Fruit fly (Drosophila melanogaster) whole organism, embryonic: Measurements from ENCODE around the gene CSN1b.

ENCODE experiments used
- ATbp ChIP-seq: fragments of 200-800 bp; sonication (Bioruptor generic); optimal IDR thresholded peaks from 2 replicates; lab custom pipeline; 2017; ENCODE audit warnings: missing biosample characterization, mild to moderate bottlenecking, missing genetic modification characterization, missing genetic modification reagents
- Atf-2 ChIP-seq: fragments of 200-800 bp; sonication (Bioruptor generic); optimal IDR thresholded peaks from 2 replicates; lab custom pipeline; 2016; ENCODE audit warnings: missing biosample characterization, missing genetic modification characterization
- CG10209 ChIP-seq: fragments of 200-800 bp; sonication (Bioruptor generic); optimal IDR thresholded peaks from 3 replicates; lab custom pipeline; 2017; ENCODE audit warnings: missing biosample characterization, mild to moderate bottlenecking, missing genetic modification characterization, missing genetic modification reagents
- CG12219 ChIP-seq: fragments of 200-800 bp; sonication (Bioruptor generic); optimal IDR thresholded peaks from 3 replicates; lab custom pipeline; 2018; ENCODE audit warnings: missing biosample characterization, mild to moderate bottlenecking, missing genetic modification characterization
- CG12299 ChIP-seq: fragments of 200-800 bp; sonication (Bioruptor generic); optimal IDR thresholded peaks from 2 replicates; lab custom pipeline; 2018; ENCODE audit warnings: missing biosample characterization, mild to moderate bottlenecking, missing genetic modification characterization
- CG1233 ChIP-seq: fragments of 200-800 bp; sonication (Bioruptor generic); optimal IDR thresholded peaks from 4 replicates; lab custom pipeline; 2018; ENCODE audit warnings: missing biosample characterization, mild to moderate bottlenecking, missing genetic modification characterization
- CG13287 ChIP-seq: fragments of 200-800 bp; sonication (Bioruptor generic); IDR thresholded peaks from 2 replicates; pipeline ENCODE4 v1.3.6; 2022; ENCODE audit warnings: missing biosample characterization, missing genetic modification characterization; ENCODE audit not compliant: partially characterized antibody
- CG15269 ChIP-seq: fragments of 200-800 bp; sonication (Bioruptor generic); optimal IDR thresholded peaks from 2 replicates; lab custom pipeline; 2018; ENCODE audit warnings: missing biosample characterization, mild to moderate bottlenecking, missing genetic modification characterization, moderate library complexity
- CG17612 ChIP-seq: fragments of 200-800 bp; sonication (Bioruptor generic); IDR thresholded peaks from 2 replicates; pipeline ENCODE4 v1.3.6; 2022; ENCODE audit warnings: missing biosample characterization, missing genetic modification characterization
- CG1792 ChIP-seq: fragments of 200-800 bp; sonication (Bioruptor generic); optimal IDR thresholded peaks from 2 replicates; lab custom pipeline; 2016; ENCODE audit warnings: missing biosample characterization, missing genetic modification characterization
- CG30020 ChIP-seq: fragments of 200-800 bp; optimal IDR thresholded peaks from 2 replicates; lab custom pipeline; 2019; ENCODE audit warnings: missing biosample characterization, mild to moderate bottlenecking, missing genetic modification characterization, moderate library complexity
- CG5245 ChIP-seq: fragments of 200-800 bp; sonication (Bioruptor generic); optimal IDR thresholded peaks from 3 replicates; lab custom pipeline; 2016; ENCODE audit warnings: missing biosample characterization, missing genetic modification characterization
- CG6689 ChIP-seq: fragments of 200-800 bp; sonication (Bioruptor generic); IDR thresholded peaks from 2 replicates; pipeline ENCODE4 v1.3.6; 2022; ENCODE audit warnings: missing biosample characterization, missing genetic modification characterization
- CG7745 ChIP-seq: fragments of 200-800 bp; sonication (Bioruptor generic); optimal IDR thresholded peaks from 2 replicates; lab custom pipeline; 2018; ENCODE audit warnings: missing biosample characterization, mild to moderate bottlenecking, missing genetic modification characterization, moderate library complexity
- D ChIP-seq, 2 experiments: fragments of 200-800 bp in 1 of 2; fragments of >200 bp in 1 of 2; sonication (Bioruptor generic) in 1 of 2; optimal IDR thresholded peaks; 2 replicates in 1 of 2; 3 replicates in 1 of 2; lab custom pipeline; 2017; ENCODE audit warnings: mild to moderate bottlenecking in 1 of 2, missing biosample characterization in 1 of 2, missing genetic modification characterization in 1 of 2, missing genetic modification reagents in 1 of 2
- Dip2 ChIP-seq: fragments of 200-800 bp; sonication (Bioruptor generic); IDR thresholded peaks from 2 replicates; pipeline ENCODE4 v1.3.6; 2022; ENCODE audit warnings: missing biosample characterization, missing genetic modification characterization
- Elba2 ChIP-seq: fragments of 200-800 bp; sonication (Bioruptor generic); optimal IDR thresholded peaks from 3 replicates; lab custom pipeline; 2016; ENCODE audit warnings: missing biosample characterization, missing genetic modification characterization
- Hmx ChIP-seq: fragments of 200-800 bp; sonication (Bioruptor generic); optimal IDR thresholded peaks from 2 replicates; lab custom pipeline; 2016; ENCODE audit warnings: missing biosample characterization, missing genetic modification characterization
- Hr51 ChIP-seq, 2 experiments: fragments of 200-800 bp; sonication (Bioruptor generic); optimal IDR thresholded peaks; 2 replicates in 1 of 2; 3 replicates in 1 of 2; lab custom pipeline; 2016 to 2018; ENCODE audit warnings: missing biosample characterization in 2 of 2, missing genetic modification characterization in 2 of 2, mild to moderate bottlenecking in 1 of 2, moderate library complexity in 1 of 2
- MESR4 ChIP-seq: fragments of 200-800 bp; sonication (Bioruptor generic); optimal IDR thresholded peaks from 2 replicates; lab custom pipeline; 2018; ENCODE audit warnings: missing biosample characterization, mild to moderate bottlenecking, missing genetic modification characterization, moderate library complexity
- Mes4 ChIP-seq: fragments of 200-800 bp; sonication (Bioruptor generic); optimal IDR thresholded peaks from 2 replicates; lab custom pipeline; 2016; ENCODE audit warnings: missing biosample characterization, missing genetic modification characterization
- NC2β ChIP-seq: fragments of 200-800 bp; sonication (Bioruptor generic); optimal IDR thresholded peaks from 2 replicates; lab custom pipeline; 2016; ENCODE audit warnings: missing biosample characterization, missing genetic modification characterization
- Pdp1 ChIP-seq, 2 experiments: fragments of 200-800 bp; sonication (Bioruptor generic); optimal IDR thresholded peaks; 3 replicates each; lab custom pipeline; 2016; ENCODE audit warnings: missing biosample characterization in 2 of 2, missing genetic modification characterization in 2 of 2, mild to moderate bottlenecking in 1 of 2, moderate library complexity in 1 of 2
- Usf ChIP-seq: fragments of 200-800 bp; sonication (Bioruptor generic); optimal IDR thresholded peaks from 2 replicates; lab custom pipeline; 2017; ENCODE audit warnings: missing genotype, missing biosample characterization, missing genetic modification characterization
- Vsx1 ChIP-seq: fragments of 200-800 bp; sonication (Bioruptor generic); optimal IDR thresholded peaks from 2 replicates; lab custom pipeline; 2017; ENCODE audit warnings: missing biosample characterization, mild to moderate bottlenecking, missing genetic modification characterization, missing genetic modification reagents
- Xrp1 ChIP-seq: fragments of 200-800 bp; sonication (Bioruptor generic); IDR thresholded peaks from 2 replicates; pipeline ENCODE4 v1.3.6; 2022; ENCODE audit warnings: missing biosample characterization, missing genetic modification characterization
- caup ChIP-seq: fragments of 200-800 bp; sonication (Bioruptor generic); optimal IDR thresholded peaks from 3 replicates; lab custom pipeline; 2017; ENCODE audit warnings: missing biosample characterization, mild to moderate bottlenecking, missing genetic modification characterization, moderate library complexity; ENCODE audit not compliant: severe bottlenecking
- crol ChIP-seq: fragments of 200-800 bp; sonication (Bioruptor generic); IDR thresholded peaks from 2 replicates; pipeline ENCODE4 v1.3.6; 2022; ENCODE audit warnings: missing biosample characterization, missing genetic modification characterization
- crp ChIP-seq, 2 experiments: fragments of 200-800 bp; sonication (Bioruptor generic); optimal IDR thresholded peaks; 2 replicates in 1 of 2; 3 replicates in 1 of 2; lab custom pipeline; 2017; ENCODE audit warnings: missing biosample characterization in 2 of 2, missing genetic modification characterization in 2 of 2, mild to moderate bottlenecking in 1 of 2, moderate library complexity in 1 of 2
- dimm ChIP-seq: fragments of 200-800 bp; sonication (Bioruptor generic); IDR thresholded peaks from 2 replicates; pipeline ENCODE4 v1.3.6; 2022; ENCODE audit warnings: missing biosample characterization, missing genetic modification characterization
- dmrt11E ChIP-seq: fragments of 200-800 bp; sonication (Bioruptor generic); optimal IDR thresholded peaks from 3 replicates; lab custom pipeline; 2018; ENCODE audit warnings: missing biosample characterization, mild to moderate bottlenecking, missing genetic modification characterization, moderate library complexity
- ewg ChIP-seq: fragments of 200-800 bp; sonication (Bioruptor generic); optimal IDR thresholded peaks from 3 replicates; lab custom pipeline; 2017; ENCODE audit warnings: mild to moderate bottlenecking, missing biosample characterization, missing genetic modification reagents, missing genetic modification characterization
- exex ChIP-seq: fragments of 200-800 bp; sonication (Bioruptor generic); optimal IDR thresholded peaks from 4 replicates; lab custom pipeline; 2018; ENCODE audit warnings: missing biosample characterization, mild to moderate bottlenecking, missing genetic modification characterization, moderate library complexity
- fd64A ChIP-seq: fragments of 200-800 bp; sonication (Bioruptor generic); optimal IDR thresholded peaks from 3 replicates; lab custom pipeline; 2018; ENCODE audit warnings: missing biosample characterization, mild to moderate bottlenecking, missing genetic modification characterization
- gce ChIP-seq: fragments of 200-800 bp; sonication (Bioruptor generic); IDR thresholded peaks from 3 replicates; pipeline ENCODE4 v1.3.6; 2022; ENCODE audit warnings: missing biosample characterization, missing genetic modification characterization
- gcm2 ChIP-seq: fragments of 200-800 bp; sonication (Bioruptor generic); optimal IDR thresholded peaks from 2 replicates; lab custom pipeline; 2016; ENCODE audit warnings: missing biosample characterization, missing genetic modification characterization
- gem ChIP-seq: fragments of 200-800 bp; sonication (Bioruptor generic); optimal IDR thresholded peaks from 2 replicates; lab custom pipeline; 2019; ENCODE audit warnings: missing biosample characterization, mild to moderate bottlenecking, missing genetic modification characterization, moderate library complexity
- kah ChIP-seq: fragments of 200-800 bp; sonication (Bioruptor generic); optimal IDR thresholded peaks from 2 replicates; lab custom pipeline; 2018; ENCODE audit warnings: missing biosample characterization, mild to moderate bottlenecking, missing genetic modification characterization
- kni ChIP-seq: fragments of 200-800 bp; sonication (Bioruptor generic); optimal IDR thresholded peaks from 3 replicates; lab custom pipeline; 2017; ENCODE audit warnings: mild to moderate bottlenecking, missing biosample characterization, missing genetic modification reagents, missing genetic modification characterization
- lov ChIP-seq, 2 experiments: fragments of 200-800 bp in 1 of 2; fragments of >200 bp in 1 of 2; sonication (Bioruptor generic) in 1 of 2; IDR thresholded peaks in 1 of 2; optimal IDR thresholded peaks in 1 of 2; 2 replicates in 1 of 2; 3 replicates in 1 of 2; pipeline versions ENCODE4 v1.3.6 to Lab custom; 2017 to 2022; ENCODE audit warnings: missing biosample characterization in 1 of 2, missing genetic modification characterization in 1 of 2
- p53 ChIP-seq: fragments of 200-800 bp; sonication (Bioruptor generic); optimal IDR thresholded peaks from 2 replicates; lab custom pipeline; 2016; ENCODE audit warnings: missing biosample characterization, missing genetic modification characterization
- pb ChIP-seq: fragments of 200-800 bp; sonication (Bioruptor generic); optimal IDR thresholded peaks from 3 replicates; lab custom pipeline; 2016; ENCODE audit warnings: missing biosample characterization, missing genetic modification characterization
- pros ChIP-seq: fragments of 200-800 bp; sonication (Bioruptor generic); optimal IDR thresholded peaks from 3 replicates; lab custom pipeline; 2019; ENCODE audit warnings: missing biosample characterization, mild to moderate bottlenecking, missing genetic modification characterization, moderate library complexity
- sens-2 ChIP-seq: fragments of 200-800 bp; sonication (Bioruptor generic); IDR thresholded peaks from 2 replicates; pipeline ENCODE4 v1.3.6; 2022; ENCODE audit warnings: missing biosample characterization, missing genetic modification characterization
- ssp ChIP-seq: fragments of 200-800 bp; sonication (Bioruptor generic); IDR thresholded peaks from 2 replicates; pipeline ENCODE4 v1.3.6; 2022; ENCODE audit warnings: missing biosample characterization, missing genetic modification characterization
- tup ChIP-seq: fragments of 200-800 bp; sonication (Bioruptor generic); optimal IDR thresholded peaks from 2 replicates; lab custom pipeline; 2016; ENCODE audit warnings: missing biosample characterization, mild to moderate bottlenecking, missing genetic modification characterization, moderate library complexity
- vfl ChIP-seq: fragments of 200-800 bp; sonication (Bioruptor generic); optimal IDR thresholded peaks from 2 replicates; lab custom pipeline; 2016; ENCODE audit warnings: missing biosample characterization, missing genetic modification characterization
- zfh1 ChIP-seq: fragments of 200-800 bp; sonication (Bioruptor generic); IDR thresholded peaks from 3 replicates; pipeline ENCODE4 v1.3.6; 2022; ENCODE audit warnings: missing biosample characterization, missing genetic modification characterization

Gene CSN1b

dm6 chr3L:18898770-18899278, 5.9 kb downstream of the CSN1b start, which contains the start of gene RpL26 (continued):
- peak; percentile 48 for TF ChIP-seq CG1233 (GFP tag; lab: Kevin White, UChicago)
- TF ChIP-seq ssp (GFP tag; lab: Robert Waterston, UW): peak; percentile 68
- peak; percentile 76 for TF ChIP-seq CG6689 (GFP tag; lab: Robert Waterston, UW)
- peak; percentile 24 for TF ChIP-seq gcm2
- TF ChIP-seq kni: no peak
- TF ChIP-seq crol (GFP tag; lab: Robert Waterston, UW): no peak
- peak; percentile 67 for TF ChIP-seq caup (GFP tag; lab: Kevin White, UChicago)
- TF ChIP-seq gem (tag; lab: Kevin White, UChicago): peak; percentile 80
- no peak for TF ChIP-seq ATbp (GFP tag; lab: Kevin White, UChicago)
- peak; percentile 17 for TF ChIP-seq tup
- TF ChIP-seq Hmx (GFP tag; lab: Kevin White, UChicago): peak; percentile 53
- peak; percentile 96 for TF ChIP-seq Mes4 (GFP tag; lab: Kevin White, UChicago)
- peak; percentile 71 for TF ChIP-seq Elba2 (GFP tag; lab: Kevin White, UChicago)
- peak; percentile 53 for TF ChIP-seq CG1792 (GFP tag; lab: Kevin White, UChicago)
- peak; percentile 28 for TF ChIP-seq kah (GFP tag; lab: Kevin White, UChicago)
- TF ChIP-seq MESR4: peak; percentile 96
- peak; percentile 73 for TF ChIP-seq Atf-2 (GFP tag; lab: Kevin White, UChicago)
- no peak for TF ChIP-seq Vsx1 (GFP tag; lab: Kevin White, UChicago)
- peak; percentile 45 for TF ChIP-seq exex (tag; lab: Kevin White, UChicago)
- TF ChIP-seq CG7745 (tag; lab: Kevin White, UChicago): no peak
- TF ChIP-seq gce: no peak; the same call in 2 of the 3 replicates
- TF ChIP-seq Hr51 (GFP tag; optimal IDR thresholded peaks at IDR 0.05; lab: Kevin White, UChicago): peak; percentile 74 to 78
- peak; percentile 71 for TF ChIP-seq CG12299 (tag; lab: Kevin White, UChicago)
- peak; percentile 41 for TF ChIP-seq fd64A
- TF ChIP-seq D (optimal IDR thresholded peaks at IDR 0.05; lab: Kevin White, UChicago): peak; percentile 52
- peak; percentile 17 for TF ChIP-seq D (GFP tag; optimal IDR thresholded peaks at IDR 0.05; lab: Kevin White, UChicago)
- TF ChIP-seq NC2β (GFP tag; lab: Kevin White, UChicago): peak; percentile 99
- TF ChIP-seq CG30020: peak; percentile 77
- peak; percentile 78 for TF ChIP-seq vfl
- TF ChIP-seq CG15269 (tag; lab: Kevin White, UChicago): no peak
- TF ChIP-seq CG5245 (GFP tag; lab: Kevin White, UChicago): peak; percentile 11
- peak; percentile 44 for TF ChIP-seq Usf (GFP tag; lab: Kevin White, UChicago)
- no peak for TF ChIP-seq CG17612 (GFP tag; lab: Robert Waterston, UW)
- TF ChIP-seq Dip2 (GFP tag; lab: Robert Waterston, UW): no peak
- peak; percentile 70 to 84 for TF ChIP-seq Pdp1 (GFP tag; optimal IDR thresholded peaks at IDR 0.05; lab: Kevin White, UChicago)
- TF ChIP-seq ewg (GFP tag; lab: Kevin White, UChicago): peak; percentile 62
- TF ChIP-seq dimm (GFP tag; lab: Robert Waterston, UW): no peak
- TF ChIP-seq Xrp1: peak; percentile 59
- TF ChIP-seq CG13287: peak; percentile 93
- TF ChIP-seq CG10209 (GFP tag; lab: Kevin White, UChicago): peak; percentile 70
- TF ChIP-seq dmrt11E (tag; lab: Kevin White, UChicago): peak; percentile 73
- peak; percentile 79 for TF ChIP-seq p53
- TF ChIP-seq pros: no peak
- TF ChIP-seq CG12219 (GFP tag; lab: Kevin White, UChicago): no peak
- no peak; the same call in 2 of the 3 replicates for TF ChIP-seq zfh1 (GFP tag; lab: Robert Waterston, UW)
- peak; percentile 48 for TF ChIP-seq pb (GFP tag; lab: Kevin White, UChicago)
- TF ChIP-seq crp (GFP tag; optimal IDR thresholded peaks at IDR 0.05; lab: Kevin White, UChicago): peak in 1 of 2 experiments; percentile 54
- TF ChIP-seq lov (optimal IDR thresholded peaks at IDR 0.05; lab: Kevin White, UChicago): no peak
- 0 out of 3 replicates have a peak, but pooled peaks have one; percentile 21 for TF ChIP-seq lov (GFP tag; IDR thresholded peaks at IDR 0.05; lab: Robert Waterston, UW)
- no peak for TF ChIP-seq sens-2 (GFP tag; lab: Robert Waterston, UW)
